Worm (Caenorhabditis elegans) whole organism, late embryonic: ENCODE results near the gene F08D12.15.

Source experiments
- F13H6.1 ChIP-seq: sonication (generic microtip); optimal IDR thresholded peaks from 2 replicates; lab custom pipeline; 2016; ENCODE audit warnings: missing genetic modification characterization, missing compliant biosample characterization
- K02D7.2 ChIP-seq: sonication (generic microtip); optimal IDR thresholded peaks from 2 replicates; lab custom pipeline; 2017; ENCODE audit warnings: mild to moderate bottlenecking, missing genetic modification characterization, missing compliant biosample characterization
- K09A11.1 ChIP-seq: sonication (generic microtip); optimal IDR thresholded peaks from 2 replicates; lab custom pipeline; 2017; ENCODE audit warnings: antibody characterized with exemption, mild to moderate bottlenecking, missing genetic modification characterization, missing compliant biosample characterization; ENCODE audit not compliant: insufficient read depth
- Y22D7AL.16 ChIP-seq: sonication (generic microtip); optimal IDR thresholded peaks from 2 replicates; lab custom pipeline; 2016; ENCODE audit warnings: missing genetic modification characterization, missing compliant biosample characterization
- ahr-1 ChIP-seq: sonication (generic microtip); optimal IDR thresholded peaks from 2 replicates; lab custom pipeline; 2016; ENCODE audit warnings: missing genetic modification characterization, missing compliant biosample characterization
- ceh-14 ChIP-seq: sonication (generic microtip); optimal IDR thresholded peaks from 2 replicates; lab custom pipeline; 2016; ENCODE audit warnings: missing genotype, missing genetic modification characterization, missing compliant biosample characterization
- ceh-22 ChIP-seq: sonication (generic microtip); optimal IDR thresholded peaks from 2 replicates; lab custom pipeline; 2017; ENCODE audit warnings: missing biosample characterization, missing genetic modification characterization
- ceh-30 ChIP-seq: fragments of 150-350 bp; optimal IDR thresholded peaks from 2 replicates; lab custom pipeline; 2014; ENCODE audit warnings: missing biosample characterization, missing genetic modification characterization
- ceh-31 ChIP-seq: sonication (generic microtip); optimal IDR thresholded peaks from 2 replicates; lab custom pipeline; 2016; ENCODE audit warnings: missing genetic modification characterization, missing compliant biosample characterization
- ceh-45 ChIP-seq: fragments of 200-800 bp; sonication (Bioruptor generic); IDR thresholded peaks from 2 replicates; pipeline ENCODE4 v1.3.6; 2022; ENCODE audit warnings: missing genetic modification reagents, missing genetic modification characterization, missing compliant biosample characterization
- ceh-48 ChIP-seq: sonication (generic microtip); optimal IDR thresholded peaks from 2 replicates; lab custom pipeline; 2016; ENCODE audit warnings: missing genetic modification characterization, inconsistent platforms, missing compliant biosample characterization
- ceh-6 ChIP-seq: fragments of 200-800 bp; sonication (Bioruptor generic); optimal IDR thresholded peaks from 2 replicates; lab custom pipeline; 2018; ENCODE audit warnings: mild to moderate bottlenecking, missing genetic modification characterization, missing compliant biosample characterization
- che-1 ChIP-seq: sonication (generic microtip); optimal IDR thresholded peaks from 2 replicates; lab custom pipeline; 2016; ENCODE audit warnings: mild to moderate bottlenecking, missing genetic modification characterization, missing compliant biosample characterization
- dve-1 ChIP-seq: sonication (generic microtip); optimal IDR thresholded peaks from 2 replicates; lab custom pipeline; 2017; ENCODE audit warnings: antibody characterized with exemption, mild to moderate bottlenecking, missing genetic modification characterization, missing compliant biosample characterization
- elt-2 ChIP-seq: sonication (generic microtip); optimal IDR thresholded peaks from 2 replicates; lab custom pipeline; 2016; ENCODE audit warnings: missing genetic modification reagents, missing genetic modification characterization, missing compliant biosample characterization
- elt-4 ChIP-seq: sonication (generic microtip); optimal IDR thresholded peaks from 2 replicates; lab custom pipeline; 2016; ENCODE audit warnings: missing genetic modification characterization, missing compliant biosample characterization
- fax-1 ChIP-seq: sonication (generic microtip); optimal IDR thresholded peaks from 2 replicates; lab custom pipeline; 2016; ENCODE audit warnings: missing genotype, missing genetic modification characterization, missing compliant biosample characterization
- fkh-10 ChIP-seq: fragments of 150-350 bp; optimal IDR thresholded peaks from 2 replicates; lab custom pipeline; 2014; ENCODE audit warnings: missing biosample characterization, missing genetic modification reagents, missing genetic modification characterization
- fkh-6 ChIP-seq: sonication (generic microtip); optimal IDR thresholded peaks from 2 replicates; lab custom pipeline; 2016; ENCODE audit warnings: missing genetic modification characterization, missing compliant biosample characterization
- gmeb-2 ChIP-seq: sonication (generic microtip); optimal IDR thresholded peaks from 2 replicates; lab custom pipeline; 2016; ENCODE audit warnings: missing genetic modification characterization, inconsistent platforms, missing compliant biosample characterization
- hlh-15 ChIP-seq: sonication (generic microtip); optimal IDR thresholded peaks from 2 replicates; lab custom pipeline; 2016; ENCODE audit warnings: missing genetic modification characterization, missing compliant biosample characterization
- hlh-6 ChIP-seq: sonication (generic microtip); optimal IDR thresholded peaks from 2 replicates; lab custom pipeline; 2016; ENCODE audit warnings: missing genotype, missing genetic modification characterization, missing compliant biosample characterization
- hlh-8 ChIP-seq: sonication (generic microtip); optimal IDR thresholded peaks from 2 replicates; lab custom pipeline; 2016; ENCODE audit warnings: missing genotype, missing genetic modification characterization, missing compliant biosample characterization
- lin-11 ChIP-seq: fragments of 200-800 bp; sonication (Bioruptor generic); optimal IDR thresholded peaks from 2 replicates; lab custom pipeline; 2018; ENCODE audit warnings: mild to moderate bottlenecking, missing genetic modification characterization, missing compliant biosample characterization
- madf-2 ChIP-seq: sonication (generic microtip); optimal IDR thresholded peaks from 2 replicates; lab custom pipeline; 2017; ENCODE audit warnings: missing genetic modification characterization, missing compliant biosample characterization
- nfya-1 ChIP-seq: sonication (generic microtip); optimal IDR thresholded peaks from 2 replicates; lab custom pipeline; 2017; ENCODE audit warnings: missing genetic modification characterization, mild to moderate bottlenecking, missing compliant biosample characterization, antibody characterized with exemption, moderate library complexity
- nhr-232 ChIP-seq: sonication (generic microtip); optimal IDR thresholded peaks from 2 replicates; lab custom pipeline; 2016; ENCODE audit warnings: missing genetic modification characterization, missing compliant biosample characterization
- pag-3 ChIP-seq: sonication (generic microtip); optimal IDR thresholded peaks from 2 replicates; lab custom pipeline; 2016; ENCODE audit warnings: missing compliant biosample characterization, missing genetic modification characterization, borderline replicate concordance
- pat-9 ChIP-seq: fragments of 200-800 bp; sonication (Bioruptor generic); optimal IDR thresholded peaks from 2 replicates; lab custom pipeline; 2018; ENCODE audit warnings: mild to moderate bottlenecking, missing genetic modification characterization, moderate library complexity, missing compliant biosample characterization
- pax-1 ChIP-seq: fragments of 150-350 bp; optimal IDR thresholded peaks from 2 replicates; lab custom pipeline; 2014; ENCODE audit warnings: missing biosample characterization, missing genetic modification characterization
- pha-2 ChIP-seq: sonication (generic microtip); optimal IDR thresholded peaks from 2 replicates; lab custom pipeline; 2017; ENCODE audit warnings: mild to moderate bottlenecking, missing genetic modification characterization, missing compliant biosample characterization
- pha-4 ChIP-seq: fragments of 150-350 bp; optimal IDR thresholded peaks from 2 replicates; lab custom pipeline; 2018; ENCODE audit warnings: missing biosample characterization, missing genetic modification reagents, missing genetic modification characterization
- pqm-1 ChIP-seq: sonication (generic microtip); optimal IDR thresholded peaks from 2 replicates; lab custom pipeline; 2016; ENCODE audit warnings: missing genetic modification characterization, missing compliant biosample characterization
- pros-1 ChIP-seq: fragments of 150-350 bp; optimal IDR thresholded peaks from 2 replicates; lab custom pipeline; 2014; ENCODE audit warnings: missing biosample characterization, missing genetic modification reagents, missing genetic modification characterization
- rnt-1 ChIP-seq: sonication (generic microtip); optimal IDR thresholded peaks from 2 replicates; lab custom pipeline; 2016; ENCODE audit warnings: missing genetic modification characterization, missing compliant biosample characterization
- sox-2 ChIP-seq: fragments of 200-800 bp; sonication (Bioruptor generic); IDR thresholded peaks from 2 replicates; pipeline ENCODE4 v1.3.6; 2022; ENCODE audit warnings: missing genetic modification reagents, missing genetic modification characterization, missing compliant biosample characterization
- ttx-3 ChIP-seq: sonication (generic microtip); optimal IDR thresholded peaks from 2 replicates; lab custom pipeline; 2016; ENCODE audit warnings: missing genetic modification reagents, missing genetic modification characterization, missing compliant biosample characterization
- unc-42 ChIP-seq: sonication (generic microtip); optimal IDR thresholded peaks from 2 replicates; lab custom pipeline; 2016; ENCODE audit warnings: missing genotype, missing genetic modification characterization, missing compliant biosample characterization
- zip-5 ChIP-seq: sonication (generic microtip); optimal IDR thresholded peaks from 2 replicates; lab custom pipeline; 2016; ENCODE audit warnings: missing genetic modification characterization, missing compliant biosample characterization

The F08D12.15 gene

ce11 chrII:2752536-2752935 is 13.9 kb upstream of the F08D12.15 start, which contains the start of gene F29A7.6 (continued):
- TF ChIP-seq fax-1 (peak; percentile 32), ceh-30 (tag; lab: Kevin White, UChicago) (peak; percentile 16), hlh-15 (tag; lab: Kevin White, UChicago) (no peak), fkh-6 (no peak), zip-5 (tag; lab: Kevin White, UChicago) (peak; percentile 51), ceh-31 (tag; lab: Kevin White, UChicago) (peak; percentile 85)
- TF ChIP-seq, all 69 proteins: peak for 17

- no peak for TF ChIP-seq K02D7.2 (tag; lab: Kevin White, UChicago)
- TF ChIP-seq hlh-6 (tag; lab: Kevin White, UChicago), result no peak
- TF ChIP-seq ttx-3 (tag; lab: Kevin White, UChicago), result no peak
- no peak for TF ChIP-seq pag-3 (tag; lab: Kevin White, UChicago)
- TF ChIP-seq gmeb-2, result no peak
- no peak for TF ChIP-seq fkh-6
- peak; percentile 8 for TF ChIP-seq ceh-48
- TF ChIP-seq ahr-1 (tag; lab: Kevin White, UChicago), result no peak
These were observed 13.4 kb upstream of the F08D12.15 start, which contains the start of gene F29A7.3 for ce11 chrII:2752999-2753398. F29A7.3 (plus strand) TSS chrII:2753299.

- TF ChIP-seq elt-4 (tag; lab: Kevin White, UChicago) (peak; percentile 29), F13H6.1 (no peak)
These were observed 11.8 kb upstream of the F08D12.15 start for ce11 chrII:2754595-2754994.

ce11 chrII:2756351-2756750 is 10.1 kb upstream of the F08D12.15 start:
- no peak for TF ChIP-seq Y22D7AL.16 (tag; lab: Kevin White, UChicago)
- no peak for TF ChIP-seq dve-1 (tag; lab: Kevin White, UChicago)
- TF ChIP-seq ceh-14 (tag; lab: Kevin White, UChicago), result no peak
- no peak for TF ChIP-seq pat-9 (tag; lab: Kevin White, UChicago)
- TF ChIP-seq nfya-1 (tag; lab: Kevin White, UChicago), result no peak
- TF ChIP-seq madf-2 (tag; lab: Kevin White, UChicago), result no peak
- TF ChIP-seq rnt-1 (tag; lab: Kevin White, UChicago), result no peak
- no peak for TF ChIP-seq pha-2 (tag; lab: Kevin White, UChicago)
- no peak for TF ChIP-seq F13H6.1
- TF ChIP-seq unc-42 (tag; lab: Kevin White, UChicago), result no peak
- no peak for TF ChIP-seq ceh-22 (tag; lab: Kevin White, UChicago)
- no peak for TF ChIP-seq ceh-48
- no peak for TF ChIP-seq elt-2 (tag; lab: Kevin White, UChicago)
- no peak for TF ChIP-seq K09A11.1 (tag; lab: Kevin White, UChicago)
- no peak for TF ChIP-seq K02D7.2 (tag; lab: Kevin White, UChicago)
- TF ChIP-seq sox-2, result no peak
- no peak for TF ChIP-seq elt-4 (tag; lab: Kevin White, UChicago)
- TF ChIP-seq pros-1, result no peak
- no peak for TF ChIP-seq zip-5 (tag; lab: Kevin White, UChicago)
- TF ChIP-seq pqm-1 (tag; lab: Kevin White, UChicago), result no peak

- TF ChIP-seq ceh-6 (GFP tag; lab: Kevin White, UChicago) (no peak), elt-2 (tag; lab: Kevin White, UChicago) (no peak), nfya-1 (tag; lab: Kevin White, UChicago) (no peak), pat-9 (tag; lab: Kevin White, UChicago) (no peak), pax-1 (tag; lab: Kevin White, UChicago) (no peak), nhr-232 (tag; lab: Kevin White, UChicago) (no peak), che-1 (tag; lab: Kevin White, UChicago) (no peak), hlh-8 (tag; lab: Kevin White, UChicago) (no peak), F13H6.1 (no peak), fax-1 (no peak), ceh-45 (no peak), fkh-10 (no peak), pha-4 (tag; lab: Kevin White, UChicago) (no peak), hlh-15 (tag; lab: Kevin White, UChicago) (no peak), lin-11 (tag; lab: Kevin White, UChicago) (no peak), ceh-14 (tag; lab: Kevin White, UChicago) (no peak)
- TF ChIP-seq, all 69 proteins: peak for 0
These were observed 8.5 kb upstream of the F08D12.15 start, which contains the start of gene F29A7.8 for ce11 chrII:2757954-2758353. F29A7.8 (minus strand) TSS chrII:2758054.
